Worm (Caenorhabditis elegans) whole organism, L4 larva: ENCODE data around the gene C17H11.4.

ENCODE experiments used
- F37D6.2 ChIP-seq: sonication (generic microtip); optimal IDR thresholded peaks from 2 replicates; lab custom pipeline; 2016; ENCODE audit warnings: mild to moderate bottlenecking, missing genetic modification characterization, missing compliant biosample characterization
- R02D3.7 ChIP-seq: fragments of 150-350 bp; sonication (generic microtip); optimal IDR thresholded peaks from 3 replicates; lab custom pipeline; 2014; ENCODE audit warnings: missing biosample characterization, missing genetic modification characterization
- Y105C5A.15 ChIP-seq: fragments of 200-800 bp; sonication (Bioruptor generic); IDR thresholded peaks from 2 replicates; pipeline ENCODE4 v1.3.6; 2022; ENCODE audit warnings: missing genetic modification characterization, missing compliant biosample characterization
- Y75B8A.6 ChIP-seq: fragments of 200-800 bp; sonication (Bioruptor generic); IDR thresholded peaks from 2 replicates; pipeline ENCODE4 v1.3.6; 2022; ENCODE audit warnings: missing genetic modification reagents, missing genetic modification characterization, missing compliant biosample characterization
- ama-1 ChIP-seq: fragments of 150-350 bp; optimal IDR thresholded peaks from 2 replicates; lab custom pipeline; 2014; ENCODE audit warnings: inconsistent platforms, mixed read lengths
- dmd-9 ChIP-seq: fragments of 200-800 bp; sonication (Bioruptor generic); IDR thresholded peaks from 2 replicates; pipeline ENCODE4 v1.3.6; 2022; ENCODE audit warnings: missing genetic modification reagents, missing genetic modification characterization, missing compliant biosample characterization
- jun-1 ChIP-seq: fragments of 150-350 bp; optimal IDR thresholded peaks from 2 replicates; lab custom pipeline; 2014; ENCODE audit warnings: missing biosample characterization, missing genetic modification reagents, missing genetic modification characterization
- mdl-1 ChIP-seq, 2 experiments: fragments of 150-350 bp in 1 of 2; sonication (generic microtip) in 1 of 2; optimal IDR thresholded peaks; 2 replicates each; lab custom pipeline; 2014 to 2017; ENCODE audit warnings: missing biosample characterization in 2 of 2, missing genetic modification characterization in 2 of 2
- nhr-11 ChIP-seq: fragments of 150-350 bp; optimal IDR thresholded peaks from 2 replicates; lab custom pipeline; 2014; ENCODE audit warnings: missing biosample characterization, missing genetic modification characterization
- unc-130 ChIP-seq: sonication (generic microtip); optimal IDR thresholded peaks from 2 replicates; lab custom pipeline; 2016; ENCODE audit warnings: missing genetic modification reagents, missing genetic modification characterization, missing compliant biosample characterization
- unc-39 ChIP-seq: sonication (generic microtip); optimal IDR thresholded peaks from 2 replicates; lab custom pipeline; 2017; ENCODE audit warnings: missing biosample characterization, missing genetic modification characterization
- zfp-2 ChIP-seq: sonication (generic microtip); optimal IDR thresholded peaks from 2 replicates; lab custom pipeline; 2016; ENCODE audit warnings: mild to moderate bottlenecking, missing genetic modification characterization, missing compliant biosample characterization
- zip-2 ChIP-seq: fragments of 150-350 bp; optimal IDR thresholded peaks from 2 replicates; lab custom pipeline; 2014; ENCODE audit warnings: missing biosample characterization, missing genetic modification characterization

DNA sequence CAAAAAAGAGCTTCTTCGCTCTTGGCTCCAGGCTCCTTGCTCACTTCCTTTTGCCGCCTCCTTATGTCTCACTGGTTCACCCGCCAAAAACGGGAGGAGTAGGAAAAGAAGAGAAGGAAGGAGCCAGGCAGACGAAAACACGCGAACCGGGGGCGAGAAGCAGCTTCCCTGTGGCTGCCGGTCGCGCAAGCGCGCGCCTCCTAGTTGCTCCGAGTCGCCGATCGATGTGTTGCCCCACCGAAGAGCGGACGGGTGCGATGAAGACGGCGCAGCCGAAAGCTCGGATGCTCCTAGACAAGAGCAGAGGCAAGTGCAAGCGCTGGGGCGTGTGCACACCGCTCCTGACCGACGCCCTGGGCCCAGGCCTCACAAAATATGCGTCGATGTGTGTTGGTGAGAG, 17.9 kb downstream of the C17H11.4 start:
- no peak for TF ChIP-seq Y105C5A.15
- TF ChIP-seq Y75B8A.6 (GFP tag; lab: Robert Waterston, UW): no peak
- no peak for TF ChIP-seq ama-1
- TF ChIP-seq zfp-2 (tag; lab: Kevin White, UChicago): no peak
- TF ChIP-seq unc-39 (tag; lab: Kevin White, UChicago): no peak
- no peak for TF ChIP-seq dmd-9 (GFP tag; lab: Robert Waterston, UW)
- peak; percentile 91 for TF ChIP-seq F37D6.2 (tag; lab: Kevin White, UChicago)
- no peak for TF ChIP-seq jun-1
- peak in 1 of 2 experiments; percentile 43 for TF ChIP-seq mdl-1 (tag; optimal IDR thresholded peaks at IDR 0.05; lab: Kevin White, UChicago)
- no peak for TF ChIP-seq zip-2
- no peak for TF ChIP-seq nhr-11 (tag; lab: Kevin White, UChicago)
- no peak for TF ChIP-seq unc-130 (GFP tag; lab: Kevin White, UChicago)
- no peak for TF ChIP-seq R02D3.7 (tag; lab: Kevin White, UChicago)
